Worm (Caenorhabditis elegans) whole organism, L1 larva: ENCODE measurements around the gene F13C5.5.

Experiments used
- aly-2 ChIP-seq: fragments of 150-350 bp; optimal IDR thresholded peaks from 2 replicates; lab custom pipeline; 2014; ENCODE audit warnings: missing biosample characterization, missing genetic modification characterization
- elt-3 ChIP-seq, 6 experiments: fragments of 150-350 bp in 1 of 6; sonication (generic microtip); optimal IDR thresholded peaks; 2 replicates each; lab custom pipeline; 2017 to 2018; ENCODE audit warnings: missing biosample characterization in 6 of 6, missing genetic modification characterization in 6 of 6, inconsistent platforms in 1 of 6
- nhr-237 ChIP-seq: fragments of 150-350 bp; optimal IDR thresholded peaks from 2 replicates; lab custom pipeline; 2014; ENCODE audit warnings: missing biosample characterization, missing genetic modification characterization
- nhr-47 ChIP-seq: sonication (generic microtip); optimal IDR thresholded peaks from 2 replicates; lab custom pipeline; 2016; ENCODE audit warnings: mild to moderate bottlenecking, missing genetic modification characterization, moderate library complexity, missing compliant biosample characterization

DNA sequence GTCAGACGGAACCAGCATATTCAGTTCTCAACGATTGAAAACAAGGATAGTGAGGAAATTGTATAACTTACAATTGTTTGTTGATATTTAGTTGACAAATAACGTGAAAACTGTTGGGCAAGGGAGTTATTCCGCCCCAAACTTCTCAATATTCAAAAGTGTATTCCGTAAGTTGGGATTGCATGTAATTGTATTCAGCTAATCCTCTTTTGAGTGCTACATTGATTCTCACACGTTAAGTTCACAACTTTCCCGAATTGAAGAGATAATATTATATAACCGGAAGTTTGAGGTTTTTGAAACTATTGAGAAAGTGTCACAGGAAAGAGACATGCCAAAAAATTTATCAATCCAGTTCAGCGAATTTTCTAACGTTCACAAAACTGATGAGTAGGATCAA lies 46.5 kb upstream of the F13C5.5 start, which contains the start of gene ifc-2:
- TF ChIP-seq elt-3 (tag; optimal IDR thresholded peaks at IDR 0.05; lab: Kevin White, UChicago) (no peak), aly-2 (tag; lab: Kevin White, UChicago) (no peak), nhr-237 (tag; lab: Kevin White, UChicago) (no peak), nhr-47 (tag; lab: Kevin White, UChicago) (no peak)
